Fruit fly (Drosophila melanogaster) S2 (cell line): ENCODE results near the gene CG1239.

Source experiments
- CG8478 ChIP-seq: fragments of >200 bp; optimal IDR thresholded peaks from 2 replicates; lab custom pipeline; 2018
- CTCF ChIP-seq, 2 experiments: fragments of >200 bp; optimal IDR thresholded peaks; 2 replicates each; lab custom pipeline; 2018

- TF ChIP-seq CG8478 (lab: Kevin White, UChicago) (no peak), CTCF (optimal IDR thresholded peaks at IDR 0.05; lab: Kevin White, UChicago) (no peak)
Measured at dm6 chr3R:5705469-5706067, 27.7 kb upstream of the CG1239 start.
